ENCODE assay signal across 1 fruit fly cellular context in genomic region chr2L:20700534-20701239, dm6.
TF ChIP-seq lines count a peak whose summit lies in the region.

No protein-coding gene starts in this region.

TF ChIP-seq in whole organism, embryonic, 481 proteins besides CTCF, POLR2A, EP300 and RAD21 (continued from another document):
- TF ChIP-seq Hey (tag; optimal IDR thresholded peaks at IDR 0.05; lab: Kevin White, UChicago), result no peak
- peak; percentile 1 for TF ChIP-seq CG30431 (GFP tag; optimal IDR thresholded peaks at IDR 0.05; lab: Kevin White, UChicago)
- TF ChIP-seq unpg (GFP tag; optimal IDR thresholded peaks at IDR 0.05; lab: Kevin White, UChicago), result no peak
- TF ChIP-seq esg (GFP tag; conservative IDR thresholded peaks at IDR 0.05; lab: Robert Waterston, UW), result peak; percentile 32; the same call in 1 of the 2 replicates
- peak; percentile 56; the same call in 2 of the 3 replicates for TF ChIP-seq row (GFP tag; IDR thresholded peaks at IDR 0.05; lab: Robert Waterston, UW)
- no peak for TF ChIP-seq trh (GFP tag; optimal IDR thresholded peaks at IDR 0.05; lab: Kevin White, UChicago)
